Fruit fly (Drosophila melanogaster) S2 (cell line): ENCODE measurements around the gene GIIIspla2.

ENCODE experiments used
- CG8478 ChIP-seq: fragments of >200 bp; optimal IDR thresholded peaks from 2 replicates; lab custom pipeline; 2018
- CTCF ChIP-seq, 2 experiments: fragments of >200 bp; optimal IDR thresholded peaks; 2 replicates each; lab custom pipeline; 2018

dm6 chrX:8110984-8111383 lies 46.4 kb upstream of the GIIIspla2 start:
- no peak for TF ChIP-seq CG8478 (lab: Kevin White, UChicago)
- no peak for TF ChIP-seq CTCF (optimal IDR thresholded peaks at IDR 0.05; lab: Kevin White, UChicago)
